Fruit fly (Drosophila melanogaster) whole organism, embryonic: ENCODE results near the gene galla-2.

Experiments
- Aef1 ChIP-seq: fragments of 200-800 bp; sonication (Bioruptor generic); IDR thresholded peaks from 3 replicates; pipeline ENCODE4 v1.3.6; 2022; ENCODE audit warnings: missing biosample characterization, missing genetic modification characterization
- Atf6 ChIP-seq: fragments of 200-800 bp; sonication (Bioruptor generic); IDR thresholded peaks from 2 replicates; pipeline ENCODE4 v1.3.6; 2022; ENCODE audit warnings: missing biosample characterization, missing genetic modification characterization
- CG11247 ChIP-seq: fragments of 200-800 bp; sonication (Bioruptor generic); IDR thresholded peaks from 2 replicates; pipeline ENCODE4 v1.3.6; 2022; ENCODE audit warnings: missing biosample characterization, missing genetic modification characterization
- CG13894 ChIP-seq: fragments of 200-800 bp; sonication (Bioruptor generic); optimal IDR thresholded peaks from 3 replicates; lab custom pipeline; 2018; ENCODE audit warnings: missing biosample characterization, mild to moderate bottlenecking, missing genetic modification characterization, moderate library complexity
- CG14441 ChIP-seq: fragments of 200-800 bp; sonication (Bioruptor generic); IDR thresholded peaks from 2 replicates; pipeline ENCODE4 v1.3.6; 2022; ENCODE audit warnings: missing biosample characterization, missing genetic modification characterization
- CG14860 ChIP-seq: fragments of 200-800 bp; sonication (Bioruptor generic); IDR thresholded peaks from 3 replicates; pipeline ENCODE4 v1.3.6; 2022; ENCODE audit warnings: missing biosample characterization, missing genetic modification characterization; ENCODE audit not compliant: partially characterized antibody
- CG1529 ChIP-seq: fragments of 200-800 bp; sonication (Bioruptor generic); optimal IDR thresholded peaks from 3 replicates; lab custom pipeline; 2018; ENCODE audit warnings: missing biosample characterization, missing genetic modification characterization
- CG1602 ChIP-seq: fragments of 200-800 bp; sonication (Bioruptor generic); optimal IDR thresholded peaks from 3 replicates; lab custom pipeline; 2016; ENCODE audit warnings: missing biosample characterization, missing genetic modification characterization
- CG1603 ChIP-seq: fragments of 200-800 bp; sonication (Bioruptor generic); optimal IDR thresholded peaks from 2 replicates; lab custom pipeline; 2019; ENCODE audit warnings: missing biosample characterization, mild to moderate bottlenecking, missing genetic modification characterization, moderate library complexity
- CG16813 ChIP-seq: fragments of 200-800 bp; sonication (Bioruptor generic); IDR thresholded peaks from 3 replicates; pipeline ENCODE4 v1.3.6; 2022; ENCODE audit warnings: missing biosample characterization, missing genetic modification characterization; ENCODE audit not compliant: partially characterized antibody
- CG17186 ChIP-seq: fragments of 200-800 bp; sonication (Bioruptor generic); optimal IDR thresholded peaks from 3 replicates; lab custom pipeline; 2017; ENCODE audit warnings: missing biosample characterization, missing genetic modification reagents, missing genetic modification characterization
- CG2678 ChIP-seq: fragments of 200-800 bp; sonication (Bioruptor generic); optimal IDR thresholded peaks from 3 replicates; lab custom pipeline; 2019; ENCODE audit warnings: missing biosample characterization, mild to moderate bottlenecking, missing genetic modification characterization, moderate library complexity
- CG2875 ChIP-seq: fragments of 200-800 bp; sonication (Bioruptor generic); optimal IDR thresholded peaks from 2 replicates; lab custom pipeline; 2017; ENCODE audit warnings: missing biosample characterization, mild to moderate bottlenecking, missing genetic modification characterization, missing genetic modification reagents
- CG32532 ChIP-seq: fragments of 200-800 bp; sonication (Bioruptor generic); IDR thresholded peaks from 2 replicates; pipeline ENCODE4 v1.3.6; 2022; ENCODE audit warnings: missing biosample characterization, missing genetic modification characterization
- CG3838 ChIP-seq: fragments of 200-800 bp; sonication (Bioruptor generic); optimal IDR thresholded peaks from 3 replicates; lab custom pipeline; 2016; ENCODE audit warnings: missing biosample characterization, missing genetic modification characterization
- CG4617 ChIP-seq: fragments of 200-800 bp; sonication (Bioruptor generic); optimal IDR thresholded peaks from 3 replicates; lab custom pipeline; 2016; ENCODE audit warnings: missing biosample characterization, missing genetic modification characterization, borderline replicate concordance
- CG4730 ChIP-seq: fragments of 200-800 bp; sonication (Bioruptor generic); IDR thresholded peaks from 2 replicates; pipeline ENCODE4 v1.3.6; 2022; ENCODE audit warnings: missing biosample characterization, missing genetic modification characterization
- CG8765 ChIP-seq: fragments of 200-800 bp; sonication (Bioruptor generic); IDR thresholded peaks from 2 replicates; pipeline ENCODE4 v1.3.6; 2022; ENCODE audit warnings: missing biosample characterization, missing genetic modification characterization
- CkIIα-i1 ChIP-seq: fragments of 200-800 bp; sonication (Bioruptor generic); IDR thresholded peaks from 2 replicates; pipeline ENCODE4 v1.3.6; 2022; ENCODE audit warnings: missing biosample characterization, missing genetic modification characterization
- Dbx ChIP-seq: fragments of 200-800 bp; sonication (Bioruptor generic); IDR thresholded peaks from 3 replicates; pipeline ENCODE4 v1.3.6; 2022; ENCODE audit warnings: missing biosample characterization, missing genetic modification characterization
- Dfd ChIP-seq, 2 experiments: fragments of >200 bp; optimal IDR thresholded peaks; 2 replicates each; lab custom pipeline; 2017; ENCODE audit warnings: missing biosample characterization in 2 of 2, missing genetic modification characterization in 2 of 2
- Ets97D ChIP-seq: fragments of 200-800 bp; sonication (Bioruptor generic); optimal IDR thresholded peaks from 3 replicates; lab custom pipeline; 2016; ENCODE audit warnings: missing biosample characterization, missing genetic modification characterization
- Fer1 ChIP-seq: fragments of 200-800 bp; sonication (Bioruptor generic); optimal IDR thresholded peaks from 2 replicates; lab custom pipeline; 2017; ENCODE audit warnings: missing biosample characterization, mild to moderate bottlenecking, missing genetic modification characterization
- Gug ChIP-seq: fragments of 200-800 bp; sonication (Bioruptor generic); IDR thresholded peaks from 4 replicates; pipeline ENCODE4 v1.3.6; 2022; ENCODE audit warnings: missing biosample characterization, missing genetic modification characterization
- Nf-YA ChIP-seq: fragments of 200-800 bp; sonication (Bioruptor generic); IDR thresholded peaks from 2 replicates; pipeline ENCODE4 v1.3.6; 2022; ENCODE audit warnings: missing biosample characterization, missing genetic modification characterization
- NfI ChIP-seq: fragments of 200-800 bp; sonication (Bioruptor generic); optimal IDR thresholded peaks from 3 replicates; lab custom pipeline; 2018; ENCODE audit warnings: missing biosample characterization, mild to moderate bottlenecking, missing genetic modification characterization, moderate library complexity
- Poxn ChIP-seq: fragments of 200-800 bp; sonication (Bioruptor generic); IDR thresholded peaks from 2 replicates; pipeline ENCODE4 v1.3.6; 2022; ENCODE audit warnings: missing biosample characterization, missing genetic modification characterization
- Sry-β ChIP-seq: fragments of 200-800 bp; sonication (Bioruptor generic); optimal IDR thresholded peaks from 2 replicates; lab custom pipeline; 2018; ENCODE audit warnings: missing biosample characterization, mild to moderate bottlenecking, missing genetic modification characterization, moderate library complexity
- bcd ChIP-seq: fragments of 200-800 bp; sonication (Bioruptor generic); optimal IDR thresholded peaks from 2 replicates; lab custom pipeline; 2017; ENCODE audit warnings: missing biosample characterization, mild to moderate bottlenecking, missing genetic modification characterization
- chif ChIP-seq, 2 experiments: fragments of 200-800 bp; sonication (Bioruptor generic); optimal IDR thresholded peaks; 3 replicates each; lab custom pipeline; 2016; ENCODE audit warnings: missing biosample characterization in 2 of 2, missing genetic modification characterization in 2 of 2
- chm ChIP-seq: fragments of 200-800 bp; sonication (Bioruptor generic); IDR thresholded peaks from 2 replicates; pipeline ENCODE4 v1.3.6; 2022; ENCODE audit warnings: missing biosample characterization, missing genetic modification characterization
- chn ChIP-seq: fragments of 200-800 bp; sonication (Bioruptor generic); optimal IDR thresholded peaks from 2 replicates; lab custom pipeline; 2016; ENCODE audit warnings: missing biosample characterization, missing genetic modification characterization
- croc ChIP-seq: fragments of 200-800 bp; sonication (Bioruptor generic); conservative IDR thresholded peaks from 3 replicates; pipeline ENCODE4 v1.3.6; 2022; ENCODE audit warnings: missing biosample characterization, missing genetic modification characterization
- crp ChIP-seq, 2 experiments: fragments of 200-800 bp; sonication (Bioruptor generic); optimal IDR thresholded peaks; 2 replicates in 1 of 2; 3 replicates in 1 of 2; lab custom pipeline; 2017; ENCODE audit warnings: missing biosample characterization in 2 of 2, missing genetic modification characterization in 2 of 2, mild to moderate bottlenecking in 1 of 2, moderate library complexity in 1 of 2
- fd3F ChIP-seq: fragments of 200-800 bp; sonication (Bioruptor generic); optimal IDR thresholded peaks from 2 replicates; lab custom pipeline; 2018; ENCODE audit warnings: missing biosample characterization, mild to moderate bottlenecking, missing genetic modification characterization, moderate library complexity
- fd64A ChIP-seq: fragments of 200-800 bp; sonication (Bioruptor generic); optimal IDR thresholded peaks from 3 replicates; lab custom pipeline; 2018; ENCODE audit warnings: missing biosample characterization, mild to moderate bottlenecking, missing genetic modification characterization
- gfzf ChIP-seq: fragments of 200-800 bp; sonication (Bioruptor generic); optimal IDR thresholded peaks from 2 replicates; lab custom pipeline; 2016; ENCODE audit warnings: missing biosample characterization, mild to moderate bottlenecking, missing genetic modification characterization, moderate library complexity
- gsb ChIP-seq: fragments of 200-800 bp; sonication (Bioruptor generic); IDR thresholded peaks from 2 replicates; pipeline ENCODE4 v1.3.6; 2022; ENCODE audit warnings: missing biosample characterization, missing genetic modification characterization
- hb ChIP-seq: fragments of 200-800 bp; sonication (Bioruptor generic); IDR thresholded peaks from 3 replicates; pipeline ENCODE4 v1.3.6; 2022; ENCODE audit warnings: missing biosample characterization, missing genetic modification characterization; ENCODE audit not compliant: partially characterized antibody
- jigr1 ChIP-seq: fragments of 200-800 bp; sonication (Bioruptor generic); IDR thresholded peaks from 3 replicates; pipeline ENCODE4 v1.3.6; 2022; ENCODE audit warnings: missing biosample characterization, missing genetic modification characterization
- klu ChIP-seq: fragments of 200-800 bp; sonication (Bioruptor generic); IDR thresholded peaks from 2 replicates; pipeline ENCODE4 v1.3.6; 2022; ENCODE audit warnings: missing biosample characterization, missing genetic modification characterization
- lab ChIP-seq: fragments of 200-800 bp; sonication (Bioruptor generic); optimal IDR thresholded peaks from 3 replicates; lab custom pipeline; 2017; ENCODE audit warnings: missing biosample characterization, missing genetic modification characterization, mild to moderate bottlenecking, moderate library complexity, missing genetic modification reagents
- lbe ChIP-seq: fragments of 200-800 bp; sonication (Bioruptor generic); optimal IDR thresholded peaks from 2 replicates; lab custom pipeline; 2016; ENCODE audit warnings: missing biosample characterization, mild to moderate bottlenecking, missing genetic modification characterization
- org-1 ChIP-seq: fragments of 200-800 bp; sonication (Bioruptor generic); optimal IDR thresholded peaks from 2 replicates; lab custom pipeline; 2017; ENCODE audit warnings: missing biosample characterization, missing genetic modification characterization
- p53 ChIP-seq: fragments of 200-800 bp; sonication (Bioruptor generic); optimal IDR thresholded peaks from 2 replicates; lab custom pipeline; 2016; ENCODE audit warnings: missing biosample characterization, missing genetic modification characterization
- pfk ChIP-seq: fragments of 200-800 bp; sonication (Bioruptor generic); optimal IDR thresholded peaks from 2 replicates; lab custom pipeline; 2018; ENCODE audit warnings: missing biosample characterization, mild to moderate bottlenecking, missing genetic modification characterization, moderate library complexity
- ssp ChIP-seq: fragments of 200-800 bp; sonication (Bioruptor generic); IDR thresholded peaks from 2 replicates; pipeline ENCODE4 v1.3.6; 2022; ENCODE audit warnings: missing biosample characterization, missing genetic modification characterization
- stwl ChIP-seq: fragments of 200-800 bp; sonication (Bioruptor generic); optimal IDR thresholded peaks from 3 replicates; lab custom pipeline; 2018; ENCODE audit warnings: missing biosample characterization, mild to moderate bottlenecking, missing genetic modification characterization, moderate library complexity
- zfh1 ChIP-seq: fragments of 200-800 bp; sonication (Bioruptor generic); IDR thresholded peaks from 3 replicates; pipeline ENCODE4 v1.3.6; 2022; ENCODE audit warnings: missing biosample characterization, missing genetic modification characterization

Gene galla-2

DNA sequence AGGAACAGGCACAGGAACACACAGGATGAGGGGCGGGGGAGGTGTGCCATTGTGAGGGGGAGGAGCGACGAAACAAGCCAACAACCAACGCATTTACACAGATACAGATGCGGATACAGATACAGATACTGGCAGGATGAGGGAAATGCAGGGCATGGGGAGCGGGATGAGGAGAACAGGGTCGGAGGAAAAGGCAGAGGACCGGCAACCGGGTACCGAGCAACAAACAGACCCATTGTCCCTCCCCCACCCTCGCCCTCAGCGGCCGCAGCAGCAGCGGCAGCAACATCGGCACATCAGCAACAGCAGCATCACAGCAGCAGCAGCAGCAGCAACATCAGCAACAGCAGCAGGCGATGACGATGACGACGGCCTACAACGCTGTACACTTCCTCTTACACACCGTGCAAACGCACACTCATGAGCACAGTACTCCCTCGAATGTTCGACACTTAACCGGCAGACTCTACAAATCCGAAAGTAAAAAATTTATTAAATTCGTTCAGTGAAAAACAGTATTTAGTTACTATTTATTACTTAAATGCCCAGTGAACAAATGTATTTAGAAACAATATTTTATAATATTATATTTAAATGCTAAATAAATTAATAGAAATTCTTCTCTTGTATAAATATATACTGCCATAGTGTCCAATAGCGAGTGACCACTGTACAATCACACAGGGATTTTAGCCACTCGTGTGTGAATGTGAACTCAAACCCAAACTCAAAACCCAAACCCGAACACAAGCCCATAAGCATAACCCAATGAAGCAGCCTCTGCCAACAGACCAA is 27.1 kb upstream of the galla-2 start (continued):
- TF ChIP-seq chn (no peak), CG4730 (peak; percentile 76), CG1602 (peak; percentile 85), CG14441 (GFP tag; lab: Robert Waterston, UW) (peak; percentile 76), p53 (no peak), CG13894 (peak; percentile 78), lbe (GFP tag; lab: Kevin White, UChicago) (peak; percentile 77), croc (GFP tag; lab: Robert Waterston, UW) (peak; percentile 93), Dfd (GFP tag; optimal IDR thresholded peaks at IDR 0.05; lab: Kevin White, UChicago) (no peak), org-1 (peak; percentile 79), jigr1 (peak; percentile 70; the same call in 2 of the 3 replicates), Poxn (GFP tag; lab: Robert Waterston, UW) (no peak), Atf6 (GFP tag; lab: Robert Waterston, UW) (peak; percentile 81), ssp (GFP tag; lab: Robert Waterston, UW) (peak; percentile 85), hb (GFP tag; lab: Robert Waterston, UW) (no peak), gfzf (GFP tag; lab: Kevin White, UChicago) (no peak), fd64A (no peak), CG14860 (GFP tag; lab: Robert Waterston, UW) (no peak), chm (0 out of 2 replicates have a peak, but pooled peaks have one; percentile 44), Aef1 (GFP tag; lab: Robert Waterston, UW) (peak; percentile 85), bcd (GFP tag; lab: Kevin White, UChicago) (peak; percentile 87), CG1603 (tag; lab: Kevin White, UChicago) (peak; percentile 51), CG8765 (GFP tag; lab: Robert Waterston, UW) (peak; percentile 85), CG17186 (GFP tag; lab: Kevin White, UChicago) (peak; percentile 28), Dbx (GFP tag; lab: Robert Waterston, UW) (peak; percentile 81), Ets97D (GFP tag; lab: Kevin White, UChicago) (no peak), CG1529 (GFP tag; lab: Kevin White, UChicago) (peak; percentile 76), Fer1 (GFP tag; lab: Kevin White, UChicago) (peak; percentile 89), CG2875 (GFP tag; lab: Kevin White, UChicago) (peak; percentile 84), CG11247 (GFP tag; lab: Robert Waterston, UW) (peak; percentile 74; the same call in 1 of the 2 replicates), zfh1 (peak; percentile 89), CG4617 (GFP tag; lab: Kevin White, UChicago) (peak; percentile 12), chif (GFP tag; optimal IDR thresholded peaks at IDR 0.05; lab: Kevin White, UChicago) (peak in 1 of 2 experiments; percentile 20), lab (GFP tag; lab: Kevin White, UChicago) (peak; percentile 92), CG2678 (tag; lab: Kevin White, UChicago) (peak; percentile 95), fd3F (GFP tag; lab: Kevin White, UChicago) (peak; percentile 70), stwl (tag; lab: Kevin White, UChicago) (peak; percentile 43), Gug (GFP tag; lab: Robert Waterston, UW) (peak; percentile 84), klu (GFP tag; lab: Robert Waterston, UW) (peak; percentile 78), crp (GFP tag; optimal IDR thresholded peaks at IDR 0.05; lab: Kevin White, UChicago) (peak in 1 of 2 experiments; percentile 35), Sry-β (GFP tag; lab: Kevin White, UChicago) (peak; percentile 6), CkIIα-i1 (GFP tag; lab: Robert Waterston, UW) (no peak), pfk (GFP tag; lab: Kevin White, UChicago) (no peak), CG16813 (no peak), CG3838 (GFP tag; lab: Kevin White, UChicago) (no peak), CG32532 (peak; percentile 75), Nf-YA (GFP tag; lab: Robert Waterston, UW) (peak; percentile 14; the same call in 1 of the 2 replicates), NfI (peak; percentile 82), gsb (GFP tag; lab: Robert Waterston, UW) (peak; percentile 56)
